Fruit fly (Drosophila melanogaster) S2 (cell line): ENCODE results near the gene GABA-B-R3.

Source experiments
- CG8478 ChIP-seq: fragments of >200 bp; optimal IDR thresholded peaks from 2 replicates; lab custom pipeline; 2018
- CTCF ChIP-seq, 2 experiments: fragments of >200 bp; optimal IDR thresholded peaks; 2 replicates each; lab custom pipeline; 2018

DNA sequence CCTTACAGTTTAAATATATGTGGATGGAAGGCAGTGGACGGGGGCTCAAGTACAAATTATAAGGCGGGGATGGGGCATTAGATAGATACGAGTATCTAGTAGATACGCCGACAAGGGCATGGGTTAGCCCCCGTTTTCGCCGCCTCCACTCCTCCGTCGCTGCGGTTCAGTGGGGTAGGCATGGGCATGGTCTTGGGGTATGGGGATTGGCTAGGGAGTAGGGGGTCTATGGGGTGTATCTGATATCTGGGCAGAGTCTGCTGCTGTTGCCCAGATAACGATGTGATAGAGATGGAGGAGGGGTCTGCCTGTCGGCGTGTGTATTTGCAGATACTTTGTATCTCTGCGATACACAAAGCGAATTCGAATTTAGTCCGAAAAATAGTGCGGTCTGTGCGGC lies 40.2 kb downstream of the GABA-B-R3 start:
- TF ChIP-seq CG8478 (lab: Kevin White, UChicago) (no peak), CTCF (optimal IDR thresholded peaks at IDR 0.05; lab: Kevin White, UChicago) (no peak)
